Worm (Caenorhabditis elegans) whole organism, L4/young adult: ENCODE results near the gene arp-6.

Source experiments
- W03F9.2 ChIP-seq: fragments of 150-350 bp; optimal IDR thresholded peaks from 2 replicates; lab custom pipeline; 2014; ENCODE audit warnings: missing biosample characterization, missing genetic modification characterization
- dao-5 ChIP-seq: sonication (generic microtip); optimal IDR thresholded peaks from 2 replicates; lab custom pipeline; 2016; ENCODE audit warnings: missing genotype, missing genetic modification characterization, moderate library complexity, missing compliant biosample characterization
- him-1 ChIP-seq: sonication (generic microtip); optimal IDR thresholded peaks from 2 replicates; lab custom pipeline; 2016; ENCODE audit warnings: missing genotype, missing genetic modification reagents, missing genetic modification characterization, missing compliant biosample characterization

ce11 chrII:8039416-8039815 is 2.3 kb upstream of the arp-6 start, which contains the start of the genes ubh-4 and algn-6:
- TF ChIP-seq him-1 (tag; lab: Kevin White, UChicago), result no peak
- TF ChIP-seq dao-5 (tag; lab: Kevin White, UChicago), result no peak
- TF ChIP-seq W03F9.2 (tag; lab: Kevin White, UChicago), result peak; percentile 77
